Fruit fly (Drosophila melanogaster): ENCODE data around the gene nmdyn-D6.

DNA sequence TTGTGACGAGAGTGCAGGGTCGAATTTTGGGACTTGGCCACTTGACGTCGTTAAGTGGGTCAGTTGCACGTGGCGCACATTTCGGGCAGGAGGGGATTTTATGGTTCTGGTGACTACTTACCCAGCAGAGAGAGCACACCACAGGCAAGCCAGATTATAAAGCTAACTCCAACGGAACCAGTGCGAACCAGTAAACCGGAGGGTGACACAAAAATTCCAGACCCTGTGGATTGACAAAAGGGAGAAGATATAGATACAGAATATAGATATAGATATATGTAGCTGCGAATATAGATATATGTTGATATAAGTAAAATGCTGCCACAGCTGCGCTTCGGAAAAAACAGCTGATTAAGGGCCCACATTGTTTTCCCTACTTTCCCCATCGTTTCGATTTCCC, 5.0 kb downstream of the nmdyn-D6 start:
- TF ChIP-seq CG8478 (optimal IDR thresholded peaks at IDR 0.05) = no peak
- no peak for TF ChIP-seq psq (optimal IDR thresholded peaks at IDR 0.05)
- no peak for TF ChIP-seq Dll (optimal IDR thresholded peaks at IDR 0.05)
- no peak for TF ChIP-seq EcR (GFP tag; optimal IDR thresholded peaks at IDR 0.05)

Data from whole organism.